Worm (Caenorhabditis elegans) whole organism, young adult: Measurements from ENCODE around the gene fkh-2.

Source experiments
- B0035.1 ChIP-seq: sonication (generic microtip); optimal IDR thresholded peaks from 2 replicates; lab custom pipeline; 2016; ENCODE audit warnings: missing genetic modification characterization, mild to moderate bottlenecking, missing compliant biosample characterization, missing genotype, missing genetic modification reagents
- B0336.3 ChIP-seq: fragments of 200-800 bp; sonication (Bioruptor generic); IDR thresholded peaks from 2 replicates; pipeline ENCODE4 v1.3.6; 2022; ENCODE audit warnings: missing genetic modification characterization, missing compliant biosample characterization
- C06A6.2 ChIP-seq: fragments of 200-800 bp; sonication (Bioruptor generic); conservative IDR thresholded peaks from 2 replicates; pipeline ENCODE4 v1.3.6; 2022; ENCODE audit warnings: missing genetic modification characterization, missing compliant biosample characterization
- F23B12.7 ChIP-seq: sonication (generic microtip); optimal IDR thresholded peaks from 2 replicates; lab custom pipeline; 2017; ENCODE audit warnings: missing genetic modification characterization, mild to moderate bottlenecking, missing compliant biosample characterization, antibody characterized with exemption, moderate library complexity; ENCODE audit not compliant: insufficient read depth
- F57A8.1 ChIP-seq: fragments of 200-800 bp; sonication (Bioruptor generic); optimal IDR thresholded peaks from 2 replicates; lab custom pipeline; 2018; ENCODE audit warnings: mild to moderate bottlenecking, missing genetic modification characterization, moderate library complexity, missing compliant biosample characterization
- F57C9.4 ChIP-seq: sonication (generic microtip); optimal IDR thresholded peaks from 2 replicates; lab custom pipeline; 2017; ENCODE audit warnings: mild to moderate bottlenecking, missing genetic modification characterization, missing compliant biosample characterization
- K12H6.12 ChIP-seq: fragments of 200-800 bp; sonication (Bioruptor generic); optimal IDR thresholded peaks from 2 replicates; lab custom pipeline; 2018; ENCODE audit warnings: mild to moderate bottlenecking, missing genetic modification characterization, missing compliant biosample characterization
- Y56A3A.18 ChIP-seq: fragments of 200-800 bp; sonication (Bioruptor generic); IDR thresholded peaks from 2 replicates; pipeline ENCODE4 v1.3.6; 2022; ENCODE audit warnings: missing genetic modification reagents, missing genetic modification characterization, missing compliant biosample characterization
- ama-1 ChIP-seq, 3 experiments: fragments of 150-350 bp in 1 of 3; sonication (generic microtip) in 2 of 3; optimal IDR thresholded peaks; 2 replicates each; lab custom pipeline; 2014 to 2018; ENCODE audit warnings: missing biosample characterization in 2 of 3, missing genetic modification characterization in 2 of 3, missing genetic modification reagents in 2 of 3
- athp-1 ChIP-seq: sonication (generic microtip); optimal IDR thresholded peaks from 2 replicates; lab custom pipeline; 2017; ENCODE audit warnings: mild to moderate bottlenecking, missing genetic modification characterization, missing compliant biosample characterization
- attf-3 ChIP-seq: fragments of 200-800 bp; sonication (Bioruptor generic); conservative IDR thresholded peaks from 2 replicates; pipeline ENCODE4 v1.3.6; 2022; ENCODE audit warnings: missing genetic modification reagents, missing genetic modification characterization, missing compliant biosample characterization
- cebp-1 ChIP-seq, 2 experiments: fragments of 200-800 bp in 1 of 2; sonication (Bioruptor generic) in 1 of 2; sonication (generic microtip) in 1 of 2; IDR thresholded peaks in 1 of 2; optimal IDR thresholded peaks in 1 of 2; 2 replicates each; pipeline versions ENCODE4 v1.3.6 to Lab custom; 2017 to 2022; ENCODE audit warnings: missing compliant biosample characterization in 2 of 2, missing genetic modification characterization in 2 of 2, mild to moderate bottlenecking in 1 of 2, missing genetic modification reagents in 1 of 2, moderate library complexity in 1 of 2
- ceh-27 ChIP-seq: fragments of 200-800 bp; sonication (Bioruptor generic); optimal IDR thresholded peaks from 2 replicates; lab custom pipeline; 2018; ENCODE audit warnings: mild to moderate bottlenecking, missing genetic modification characterization, moderate library complexity, missing compliant biosample characterization
- ceh-40 ChIP-seq: fragments of 200-800 bp; sonication (Bioruptor generic); IDR thresholded peaks from 2 replicates; pipeline ENCODE4 v1.3.6; 2022; ENCODE audit warnings: missing genetic modification characterization, missing compliant biosample characterization
- chd-7 ChIP-seq: sonication (generic microtip); optimal IDR thresholded peaks from 2 replicates; lab custom pipeline; 2016; ENCODE audit warnings: mild to moderate bottlenecking, missing genetic modification characterization, moderate library complexity, missing compliant biosample characterization
- die-1 ChIP-seq: sonication (generic microtip); optimal IDR thresholded peaks from 2 replicates; lab custom pipeline; 2016; ENCODE audit warnings: missing genotype, mild to moderate bottlenecking, missing genetic modification characterization, missing compliant biosample characterization
- dox-1 ChIP-seq: fragments of 200-800 bp; sonication (Bioruptor generic); IDR thresholded peaks from 2 replicates; pipeline ENCODE4 v1.3.6; 2022; ENCODE audit warnings: missing genetic modification reagents, missing genetic modification characterization, missing compliant biosample characterization
- dpff-1 ChIP-seq: sonication (generic microtip); optimal IDR thresholded peaks from 2 replicates; lab custom pipeline; 2017; ENCODE audit warnings: mild to moderate bottlenecking, missing genetic modification characterization, missing compliant biosample characterization
- egl-44 ChIP-seq: fragments of 200-800 bp; sonication (Bioruptor generic); IDR thresholded peaks from 2 replicates; pipeline ENCODE4 v1.3.6; 2022; ENCODE audit warnings: missing genetic modification reagents, missing genetic modification characterization, missing compliant biosample characterization
- hlh-12 ChIP-seq: sonication (generic microtip); optimal IDR thresholded peaks from 2 replicates; lab custom pipeline; 2016; ENCODE audit warnings: missing genetic modification characterization, missing compliant biosample characterization
- hlh-26 ChIP-seq: fragments of 200-800 bp; sonication (Bioruptor generic); conservative IDR thresholded peaks from 2 replicates; pipeline ENCODE4 v1.3.6; 2022; ENCODE audit warnings: missing genetic modification reagents, missing genetic modification characterization, missing compliant biosample characterization
- hmg-1.2 ChIP-seq: fragments of 200-800 bp; sonication (Bioruptor generic); IDR thresholded peaks from 2 replicates; pipeline ENCODE4 v1.3.6; 2022; ENCODE audit warnings: missing genetic modification reagents, missing genetic modification characterization, missing compliant biosample characterization
- hmg-20 ChIP-seq: fragments of 200-800 bp; sonication (Bioruptor generic); IDR thresholded peaks from 2 replicates; pipeline ENCODE4 v1.3.6; 2022; ENCODE audit warnings: missing genetic modification reagents, missing genetic modification characterization, missing compliant biosample characterization
- hrde-1 ChIP-seq: sonication (generic microtip); optimal IDR thresholded peaks from 2 replicates; lab custom pipeline; 2016; ENCODE audit warnings: missing genetic modification characterization, mild to moderate bottlenecking, missing compliant biosample characterization, moderate library complexity, missing genotype, missing genetic modification reagents, borderline replicate concordance
- hsf-1 ChIP-seq: fragments of 200-800 bp; sonication (Bioruptor generic); IDR thresholded peaks from 2 replicates; pipeline ENCODE4 v1.3.6; 2022; ENCODE audit warnings: missing genetic modification reagents, missing genetic modification characterization, missing compliant biosample characterization
- let-526 ChIP-seq: fragments of 200-800 bp; sonication (Bioruptor generic); IDR thresholded peaks from 2 replicates; pipeline ENCODE4 v1.3.6; 2022; ENCODE audit warnings: missing genetic modification reagents, missing genetic modification characterization, missing compliant biosample characterization
- let-607 ChIP-seq, 2 experiments: fragments of 200-800 bp in 1 of 2; sonication (Bioruptor generic) in 1 of 2; sonication (generic microtip) in 1 of 2; optimal IDR thresholded peaks; 2 replicates each; lab custom pipeline; 2016 to 2018; ENCODE audit warnings: mild to moderate bottlenecking in 2 of 2, missing compliant biosample characterization in 2 of 2, missing genetic modification characterization in 2 of 2, moderate library complexity in 2 of 2, missing genotype in 1 of 2
- lin-26 ChIP-seq: fragments of 200-800 bp; sonication (Bioruptor generic); IDR thresholded peaks from 2 replicates; pipeline ENCODE4 v1.3.6; 2022; ENCODE audit warnings: missing genetic modification reagents, missing genetic modification characterization, missing compliant biosample characterization
- lin-40 ChIP-seq: sonication (generic microtip); optimal IDR thresholded peaks from 2 replicates; lab custom pipeline; 2016; ENCODE audit warnings: missing genetic modification characterization, mild to moderate bottlenecking, missing compliant biosample characterization, missing genotype, missing genetic modification reagents
- lsl-1 ChIP-seq: fragments of 200-800 bp; sonication (Bioruptor generic); optimal IDR thresholded peaks from 2 replicates; lab custom pipeline; 2018; ENCODE audit warnings: mild to moderate bottlenecking, missing genetic modification characterization, moderate library complexity, missing compliant biosample characterization
- mcd-1 ChIP-seq: fragments of 200-800 bp; sonication (Bioruptor generic); IDR thresholded peaks from 2 replicates; pipeline ENCODE4 v1.3.6; 2022; ENCODE audit warnings: missing genetic modification reagents, missing genetic modification characterization, missing compliant biosample characterization
- nfya-1 ChIP-seq: sonication (generic microtip); optimal IDR thresholded peaks from 2 replicates; lab custom pipeline; 2017; ENCODE audit warnings: antibody characterized with exemption, missing compliant biosample characterization, missing genetic modification characterization, borderline replicate concordance; ENCODE audit not compliant: insufficient read depth
- nfya-2 ChIP-seq: fragments of 200-800 bp; sonication (Bioruptor generic); IDR thresholded peaks from 2 replicates; pipeline ENCODE4 v1.3.6; 2022; ENCODE audit warnings: missing genetic modification reagents, missing genetic modification characterization, missing compliant biosample characterization
- nhr-179 ChIP-seq: sonication (generic microtip); optimal IDR thresholded peaks from 2 replicates; lab custom pipeline; 2016; ENCODE audit warnings: mild to moderate bottlenecking, missing genetic modification characterization, missing compliant biosample characterization
- nhr-27 ChIP-seq: fragments of 200-800 bp; sonication (Bioruptor generic); optimal IDR thresholded peaks from 2 replicates; lab custom pipeline; 2018; ENCODE audit warnings: mild to moderate bottlenecking, missing genetic modification characterization, moderate library complexity, missing compliant biosample characterization
- repo-1 ChIP-seq: sonication (generic microtip); optimal IDR thresholded peaks from 2 replicates; lab custom pipeline; 2017; ENCODE audit warnings: mild to moderate bottlenecking, missing genetic modification characterization, missing compliant biosample characterization
- sdz-38 ChIP-seq: sonication (generic microtip); optimal IDR thresholded peaks from 2 replicates; lab custom pipeline; 2016; ENCODE audit warnings: missing genotype, missing genetic modification characterization, missing compliant biosample characterization
- somi-1 ChIP-seq: fragments of 200-800 bp; sonication (Bioruptor generic); optimal IDR thresholded peaks from 2 replicates; lab custom pipeline; 2018; ENCODE audit warnings: mild to moderate bottlenecking, missing genetic modification characterization, missing compliant biosample characterization
- tbx-9 ChIP-seq: sonication (generic microtip); optimal IDR thresholded peaks from 2 replicates; lab custom pipeline; 2016; ENCODE audit warnings: borderline replicate concordance, missing genetic modification characterization, inconsistent platforms, missing compliant biosample characterization
- tlf-1 ChIP-seq: fragments of 200-800 bp; sonication (Bioruptor generic); optimal IDR thresholded peaks from 2 replicates; lab custom pipeline; 2018; ENCODE audit warnings: mild to moderate bottlenecking, missing genetic modification characterization, missing compliant biosample characterization
- unc-62 ChIP-seq: fragments of 150-350 bp; optimal IDR thresholded peaks from 2 replicates; lab custom pipeline; 2014; ENCODE audit warnings: missing biosample characterization, missing genetic modification reagents, missing genetic modification characterization
- ztf-28 ChIP-seq: fragments of 200-800 bp; sonication (Bioruptor generic); IDR thresholded peaks from 2 replicates; pipeline ENCODE4 v1.3.6; 2022; ENCODE audit warnings: missing genetic modification reagents, missing genetic modification characterization, missing compliant biosample characterization
- ztf-3 ChIP-seq: fragments of 200-800 bp; sonication (Bioruptor generic); optimal IDR thresholded peaks from 2 replicates; lab custom pipeline; 2018; ENCODE audit warnings: mild to moderate bottlenecking, missing genetic modification characterization, missing compliant biosample characterization
- ztf-6 ChIP-seq: fragments of 200-800 bp; sonication (Bioruptor generic); IDR thresholded peaks from 2 replicates; pipeline ENCODE4 v1.3.6; 2022; ENCODE audit warnings: missing genetic modification reagents, missing genetic modification characterization, missing compliant biosample characterization

The fkh-2 gene

DNA sequence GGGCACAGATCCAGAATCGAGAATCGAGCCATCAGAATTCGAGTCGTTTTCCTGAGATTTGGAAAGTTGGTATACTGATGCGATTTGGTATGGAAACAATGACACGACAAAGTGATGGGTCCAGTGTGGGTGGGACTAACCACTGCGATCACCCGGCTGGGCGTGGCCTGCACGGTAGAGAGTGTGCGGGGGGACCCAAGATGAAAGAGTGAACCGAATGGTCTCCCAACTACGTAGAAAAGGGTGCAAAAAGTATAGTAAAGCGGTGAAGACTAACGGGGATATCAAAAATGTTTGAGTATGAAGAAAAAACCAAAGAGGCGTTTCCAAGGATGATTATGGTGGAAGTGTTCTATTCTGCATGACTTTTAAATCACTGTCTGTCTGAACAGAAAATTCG is at the start of gene fkh-2:
TSS of gene fkh-2 (minus strand) at position 101 of the 400 bp plus-strand sequence.
- no peak for TF ChIP-seq ztf-3

DNA sequence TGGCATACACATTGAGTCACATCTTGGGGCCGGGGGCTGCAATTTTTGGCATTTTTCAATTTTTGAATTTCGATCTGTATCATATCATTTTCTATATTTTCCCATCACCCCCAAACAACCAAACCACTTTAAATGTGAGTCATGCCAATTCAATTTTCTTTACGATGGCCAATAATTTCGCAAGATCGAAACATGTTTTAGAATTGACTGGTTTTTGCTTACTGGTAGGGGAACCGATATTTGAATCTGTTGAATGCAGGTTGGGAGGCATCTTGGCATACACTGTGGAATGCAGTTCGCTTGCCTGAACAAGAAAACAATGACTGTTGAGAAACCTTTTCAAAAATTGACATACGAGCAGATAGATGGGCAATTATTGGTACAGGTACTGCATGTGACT is 49.0 kb upstream of the fkh-2 start:
- TF ChIP-seq lin-40 (tag; lab: Kevin White, UChicago), result no peak
- no peak for TF ChIP-seq athp-1 (tag; lab: Kevin White, UChicago)
- no peak for TF ChIP-seq let-526 (GFP tag; lab: Robert Waterston, UW)
- no peak for TF ChIP-seq sdz-38
- no peak for TF ChIP-seq nhr-179
- TF ChIP-seq dpff-1 (tag; lab: Kevin White, UChicago), result no peak
- no peak for TF ChIP-seq F57C9.4 (tag; lab: Kevin White, UChicago)
- TF ChIP-seq let-607 (tag; optimal IDR thresholded peaks at IDR 0.05; lab: Kevin White, UChicago), result no peak
- TF ChIP-seq chd-7, result no peak
- no peak for TF ChIP-seq hmg-20 (GFP tag; lab: Robert Waterston, UW)
- TF ChIP-seq ama-1 (optimal IDR thresholded peaks at IDR 0.05; lab: Kevin White, UChicago), result no peak
- no peak for TF ChIP-seq ama-1 (GFP tag; optimal IDR thresholded peaks at IDR 0.05; lab: Kevin White, UChicago)
- TF ChIP-seq nfya-1 (tag; lab: Kevin White, UChicago), result no peak
- no peak for TF ChIP-seq somi-1 (GFP tag; lab: Kevin White, UChicago)
- no peak for TF ChIP-seq tlf-1
- TF ChIP-seq cebp-1 (GFP tag; IDR thresholded peaks at IDR 0.05; lab: Robert Waterston, UW), result no peak
- TF ChIP-seq cebp-1 (tag; optimal IDR thresholded peaks at IDR 0.05; lab: Kevin White, UChicago), result no peak
- TF ChIP-seq egl-44 (GFP tag; lab: Robert Waterston, UW), result no peak
- no peak for TF ChIP-seq attf-3
- TF ChIP-seq, all 124 proteins: peak for 0

DNA sequence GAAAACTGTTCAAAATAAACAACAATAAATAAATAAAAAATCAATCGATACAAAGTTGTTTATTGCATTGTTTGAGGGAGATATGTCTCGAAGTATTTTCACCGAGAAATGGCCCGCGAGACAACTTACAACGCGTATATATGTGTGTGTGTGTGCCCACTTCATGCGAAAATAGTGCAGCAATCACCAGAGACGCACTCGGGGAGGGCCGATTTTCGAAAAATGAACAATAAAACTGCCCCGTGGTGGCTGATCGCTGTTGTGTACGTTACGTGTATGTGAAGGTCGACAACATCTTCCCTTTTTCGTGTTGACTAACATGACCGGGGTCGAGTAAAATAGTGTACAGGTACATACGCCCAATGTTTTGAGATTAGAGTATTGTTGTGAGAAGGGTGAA is 46.4 kb upstream of the fkh-2 start:
- TF ChIP-seq B0336.3 (GFP tag; lab: Robert Waterston, UW) (no peak), hsf-1 (GFP tag; lab: Robert Waterston, UW) (no peak), dox-1 (GFP tag; lab: Robert Waterston, UW) (no peak), tbx-9 (tag; lab: Kevin White, UChicago) (no peak), C06A6.2 (GFP tag; lab: Robert Waterston, UW) (no peak), sdz-38 (no peak), hrde-1 (tag; lab: Kevin White, UChicago) (no peak), nhr-27 (no peak), nfya-1 (tag; lab: Kevin White, UChicago) (no peak), Y56A3A.18 (GFP tag; lab: Robert Waterston, UW) (no peak), hlh-12 (tag; lab: Kevin White, UChicago) (no peak), ztf-6 (GFP tag; lab: Robert Waterston, UW) (no peak), hmg-1.2 (GFP tag; lab: Robert Waterston, UW) (no peak), lsl-1 (GFP tag; lab: Kevin White, UChicago) (no peak), ceh-27 (GFP tag; lab: Kevin White, UChicago) (peak; percentile 44), somi-1 (GFP tag; lab: Kevin White, UChicago) (no peak), nfya-2 (GFP tag; lab: Robert Waterston, UW) (no peak), cebp-1 (GFP tag; IDR thresholded peaks at IDR 0.05; lab: Robert Waterston, UW) (no peak), cebp-1 (tag; optimal IDR thresholded peaks at IDR 0.05; lab: Kevin White, UChicago) (peak; percentile 38), let-526 (GFP tag; lab: Robert Waterston, UW) (no peak), repo-1 (no peak), F57A8.1 (GFP tag; lab: Kevin White, UChicago) (no peak), B0035.1 (tag; lab: Kevin White, UChicago) (no peak), die-1 (tag; lab: Kevin White, UChicago) (peak; percentile 0), ztf-28 (GFP tag; lab: Robert Waterston, UW) (no peak), K12H6.12 (tag; lab: Kevin White, UChicago) (peak; percentile 26), lin-26 (no peak), ceh-40 (GFP tag; lab: Robert Waterston, UW) (no peak), hlh-26 (GFP tag; lab: Robert Waterston, UW) (no peak), unc-62 (GFP tag; lab: Kevin White, UChicago) (no peak), mcd-1 (GFP tag; lab: Robert Waterston, UW) (no peak), F23B12.7 (no peak)
